Fruit fly (Drosophila melanogaster): ENCODE data around the gene CkIalpha.

DNA sequence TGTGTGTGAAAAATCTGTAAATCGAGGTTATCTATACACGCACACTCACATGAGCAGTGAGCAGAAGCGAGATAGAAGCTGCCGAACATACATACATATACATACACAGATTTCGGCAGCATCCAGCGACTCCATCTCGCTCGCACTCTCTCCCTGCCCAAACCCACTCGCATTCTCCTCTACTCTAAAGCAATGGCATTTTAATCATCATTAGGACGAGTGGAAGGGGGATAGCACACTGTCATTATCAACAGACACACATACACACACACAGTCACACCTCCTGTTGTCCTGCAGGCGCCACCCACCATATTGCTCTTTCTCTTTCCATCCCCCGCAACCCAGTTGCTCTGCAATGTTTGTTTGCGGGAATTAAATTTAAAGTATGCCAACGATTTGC is 19.4 kb upstream of the CkIalpha start:
- TF ChIP-seq CG32264 (GFP tag; optimal IDR thresholded peaks at IDR 0.05) (no peak), br (GFP tag; optimal IDR thresholded peaks at IDR 0.05) (no peak), brk (GFP tag; optimal IDR thresholded peaks at IDR 0.05) (no peak), dl (GFP tag; optimal IDR thresholded peaks at IDR 0.05; ENCODE audit: insufficient read depth in 1 of 2, partially characterized antibody in 2 of 2) (no peak), Hr83 (GFP tag; optimal IDR thresholded peaks at IDR 0.05; ENCODE audit: poor library complexity, severe bottlenecking) (no peak)
